Fruit fly (Drosophila melanogaster) whole organism, wandering third instar larva: ENCODE results near the gene poe.

Source experiments
- CG9705 ChIP-seq: fragments of 200-800 bp; sonication (Bioruptor generic); optimal IDR thresholded peaks from 2 replicates; lab custom pipeline; 2018; ENCODE audit warnings: missing biosample characterization, mild to moderate bottlenecking, missing genetic modification characterization
- Mio ChIP-seq: sonication (Bioruptor generic); optimal IDR thresholded peaks from 2 replicates; lab custom pipeline; 2016; ENCODE audit warnings: missing biosample characterization, missing genetic modification characterization
- Rel ChIP-seq, 2 experiments: fragments of 200-800 bp; sonication (Bioruptor generic) in 1 of 2; optimal IDR thresholded peaks; 2 replicates in 1 of 2; 3 replicates in 1 of 2; lab custom pipeline; 2016 to 2019; ENCODE audit warnings: mild to moderate bottlenecking in 2 of 2, missing biosample characterization in 2 of 2, missing genetic modification characterization in 2 of 2, moderate library complexity in 1 of 2
- psq ChIP-seq: fragments of 200-800 bp; sonication (Bioruptor generic); optimal IDR thresholded peaks from 3 replicates; lab custom pipeline; 2017; ENCODE audit warnings: missing biosample characterization, mild to moderate bottlenecking, missing genetic modification characterization, moderate library complexity
- sage ChIP-seq: fragments of 200-800 bp; sonication (Bioruptor generic); optimal IDR thresholded peaks from 2 replicates; lab custom pipeline; 2016; ENCODE audit warnings: missing biosample characterization, mild to moderate bottlenecking, missing genetic modification characterization
- sv ChIP-seq: fragments of 200-800 bp; sonication (Bioruptor generic); optimal IDR thresholded peaks from 3 replicates; lab custom pipeline; 2016; ENCODE audit warnings: missing biosample characterization, missing genetic modification characterization

- no peak for TF ChIP-seq sage
- TF ChIP-seq Mio (GFP tag; lab: Kevin White, UChicago) = no peak
- TF ChIP-seq CG9705 (GFP tag; lab: Kevin White, UChicago) = no peak
- TF ChIP-seq psq = no peak
- no peak for TF ChIP-seq Rel (GFP tag; optimal IDR thresholded peaks at IDR 0.05; lab: Kevin White, UChicago)
- TF ChIP-seq Rel (tag; optimal IDR thresholded peaks at IDR 0.05; lab: Kevin White, UChicago) = no peak
- no peak for TF ChIP-seq sv (GFP tag; lab: Kevin White, UChicago)
These were observed 61.9 kb downstream of the poe start, which contains the start of gene CG12560 for dm6 chr2L:8009283-8010211.
